Worm (Caenorhabditis elegans): Measurements from ENCODE around the gene dlat-2.

DNA sequence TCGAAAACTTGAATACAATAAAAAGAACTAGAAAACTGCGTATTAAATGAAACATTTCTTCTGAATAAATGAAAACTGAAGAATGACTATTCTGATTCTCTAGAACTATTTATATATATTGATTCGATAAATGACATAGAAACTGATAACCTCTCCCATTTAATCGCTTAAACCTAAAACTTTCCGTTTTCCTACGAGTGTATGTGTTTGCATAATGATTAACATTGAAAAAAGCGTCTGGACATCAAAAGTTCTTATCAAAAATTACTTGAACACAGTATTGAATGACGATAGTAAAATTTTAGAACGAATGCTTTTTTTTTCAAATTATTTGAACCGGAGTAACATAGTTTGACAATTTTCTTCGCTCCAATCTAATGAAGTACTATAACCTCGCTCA lies 38.2 kb upstream of the dlat-2 start, which contains the start of gene C49C3.9:
- TF ChIP-seq lin-13 (GFP tag; optimal IDR thresholded peaks at IDR 0.05) (no peak), snpc-4 (tag; optimal IDR thresholded peaks at IDR 0.05) (no peak), ztf-11 (tag; optimal IDR thresholded peaks at IDR 0.05) (no peak), mab-5 (tag; optimal IDR thresholded peaks at IDR 0.05) (no peak), blmp-1 (tag; optimal IDR thresholded peaks at IDR 0.05; ENCODE audit: insufficient read depth) (no peak), alr-1 (tag; optimal IDR thresholded peaks at IDR 0.05) (no peak), lin-39 (tag; optimal IDR thresholded peaks at IDR 0.05) (no peak), nhr-237 (tag; optimal IDR thresholded peaks at IDR 0.05) (no peak), ceh-82 (tag; optimal IDR thresholded peaks at IDR 0.05) (no peak), ama-1 (optimal IDR thresholded peaks at IDR 0.05) (no peak), nhr-77 (tag; optimal IDR thresholded peaks at IDR 0.05) (no peak), R02D3.7 (tag; optimal IDR thresholded peaks at IDR 0.05) (no peak)
